Worm (Caenorhabditis elegans) whole organism, early embryonic: ENCODE measurements around the gene srh-18.

Experiments used
- ama-1 ChIP-seq: fragments of 150-350 bp; optimal IDR thresholded peaks from 2 replicates; lab custom pipeline; 2014
- flt-1 ChIP-seq: fragments of 200-800 bp; sonication (Bioruptor generic); IDR thresholded peaks from 2 replicates; pipeline ENCODE4 v1.3.6; 2022; ENCODE audit warnings: missing genetic modification characterization, missing compliant biosample characterization
- sea-1 ChIP-seq: fragments of 200-800 bp; sonication (Bioruptor generic); conservative IDR thresholded peaks from 2 replicates; pipeline ENCODE4 v1.3.6; 2022; ENCODE audit warnings: missing genetic modification characterization, missing compliant biosample characterization

ce11 chrV:13320676-13321075 is 2.4 kb downstream of the srh-18 start, which contains the start of gene srh-15:
- no peak for TF ChIP-seq ama-1 (lab: Kevin White, UChicago)
- no peak for TF ChIP-seq flt-1 (GFP tag; lab: Robert Waterston, UW)
- no peak for TF ChIP-seq sea-1 (GFP tag; lab: Robert Waterston, UW)
